Fruit fly (Drosophila melanogaster) whole organism, embryonic: ENCODE results near the gene CG42486.

Experiments used
- CG1024 ChIP-seq: fragments of 200-800 bp; sonication (Bioruptor generic); IDR thresholded peaks from 2 replicates; pipeline ENCODE4 v1.3.6; 2022; ENCODE audit warnings: missing biosample characterization, missing genetic modification characterization
- CG10267 ChIP-seq: fragments of 200-800 bp; sonication (Bioruptor generic); optimal IDR thresholded peaks from 2 replicates; lab custom pipeline; 2018; ENCODE audit warnings: missing biosample characterization, mild to moderate bottlenecking, missing genetic modification characterization, moderate library complexity
- CG11456 ChIP-seq: fragments of 200-800 bp; sonication (Bioruptor generic); IDR thresholded peaks from 3 replicates; pipeline ENCODE4 v1.3.6; 2022; ENCODE audit warnings: missing biosample characterization, missing genetic modification characterization
- CG12071 ChIP-seq: fragments of 200-800 bp; sonication (Bioruptor generic); optimal IDR thresholded peaks from 3 replicates; lab custom pipeline; 2018; ENCODE audit warnings: missing biosample characterization, mild to moderate bottlenecking, missing genetic modification characterization
- CG12236 ChIP-seq: fragments of 200-800 bp; sonication (Bioruptor generic); optimal IDR thresholded peaks from 2 replicates; lab custom pipeline; 2016; ENCODE audit warnings: missing biosample characterization, missing genetic modification characterization
- CG12391 ChIP-seq: fragments of 200-800 bp; sonication (Bioruptor generic); optimal IDR thresholded peaks from 3 replicates; lab custom pipeline; 2018; ENCODE audit warnings: missing biosample characterization, mild to moderate bottlenecking, missing genetic modification characterization, moderate library complexity
- CG12769 ChIP-seq: fragments of 200-800 bp; sonication (Bioruptor generic); optimal IDR thresholded peaks from 2 replicates; lab custom pipeline; 2019; ENCODE audit warnings: missing biosample characterization, mild to moderate bottlenecking, missing genetic modification characterization, moderate library complexity
- CG13123 ChIP-seq: fragments of 200-800 bp; sonication (Bioruptor generic); optimal IDR thresholded peaks from 2 replicates; lab custom pipeline; 2016; ENCODE audit warnings: missing biosample characterization, missing genetic modification characterization
- CG13775 ChIP-seq: fragments of 200-800 bp; sonication (Bioruptor generic); optimal IDR thresholded peaks from 3 replicates; lab custom pipeline; 2017; ENCODE audit warnings: missing biosample characterization, mild to moderate bottlenecking, missing genetic modification characterization
- CG17829 ChIP-seq: fragments of 200-800 bp; optimal IDR thresholded peaks from 2 replicates; lab custom pipeline; 2019; ENCODE audit warnings: missing biosample characterization, mild to moderate bottlenecking, missing genetic modification characterization, moderate library complexity
- CG2199 ChIP-seq: fragments of 200-800 bp; sonication (Bioruptor generic); IDR thresholded peaks from 3 replicates; pipeline ENCODE4 v1.3.6; 2022; ENCODE audit warnings: missing biosample characterization, missing genetic modification characterization
- CG2712 ChIP-seq: fragments of 200-800 bp; optimal IDR thresholded peaks from 3 replicates; lab custom pipeline; 2019; ENCODE audit warnings: missing biosample characterization, mild to moderate bottlenecking, missing genetic modification characterization, moderate library complexity
- CG31224 ChIP-seq: fragments of 200-800 bp; sonication (Bioruptor generic); IDR thresholded peaks from 2 replicates; pipeline ENCODE4 v1.3.6; 2022; ENCODE audit warnings: missing biosample characterization, missing genetic modification characterization
- CG31441 ChIP-seq: fragments of 200-800 bp; sonication (Bioruptor generic); IDR thresholded peaks from 2 replicates; pipeline ENCODE4 v1.3.6; 2022; ENCODE audit warnings: missing biosample characterization, missing genetic modification characterization
- CG33213 ChIP-seq: fragments of 200-800 bp; sonication (Bioruptor generic); optimal IDR thresholded peaks from 3 replicates; lab custom pipeline; 2016; ENCODE audit warnings: missing biosample characterization, missing genetic modification characterization
- CG3995 ChIP-seq: fragments of 200-800 bp; sonication (Bioruptor generic); optimal IDR thresholded peaks from 3 replicates; lab custom pipeline; 2016; ENCODE audit warnings: missing biosample characterization, missing genetic modification characterization
- CG4707 ChIP-seq: fragments of 200-800 bp; sonication (Bioruptor generic); optimal IDR thresholded peaks from 2 replicates; lab custom pipeline; 2018; ENCODE audit warnings: missing biosample characterization, mild to moderate bottlenecking, missing genetic modification characterization, moderate library complexity
- CG4854 ChIP-seq: fragments of 200-800 bp; sonication (Bioruptor generic); optimal IDR thresholded peaks from 2 replicates; lab custom pipeline; 2016; ENCODE audit warnings: missing biosample characterization, missing genetic modification characterization, inconsistent platforms
- CG5245 ChIP-seq: fragments of 200-800 bp; sonication (Bioruptor generic); optimal IDR thresholded peaks from 3 replicates; lab custom pipeline; 2016; ENCODE audit warnings: missing biosample characterization, missing genetic modification characterization
- CG6813 ChIP-seq: fragments of 200-800 bp; sonication (Bioruptor generic); optimal IDR thresholded peaks from 2 replicates; lab custom pipeline; 2017; ENCODE audit warnings: missing biosample characterization, missing genetic modification characterization, mild to moderate bottlenecking, moderate library complexity, missing genetic modification reagents
- CG9727 ChIP-seq: fragments of 200-800 bp; sonication (Bioruptor generic); optimal IDR thresholded peaks from 3 replicates; lab custom pipeline; 2017; ENCODE audit warnings: missing biosample characterization, mild to moderate bottlenecking, missing genetic modification characterization
- CG9876 ChIP-seq: fragments of 200-800 bp; sonication (Bioruptor generic); optimal IDR thresholded peaks from 2 replicates; lab custom pipeline; 2016; ENCODE audit warnings: missing biosample characterization, missing genetic modification characterization
- Fer2 ChIP-seq: fragments of 200-800 bp; sonication (Bioruptor generic); optimal IDR thresholded peaks from 2 replicates; lab custom pipeline; 2018; ENCODE audit warnings: missing biosample characterization, mild to moderate bottlenecking, missing genetic modification characterization, moderate library complexity
- Hr78 ChIP-seq, 2 experiments: fragments of 200-800 bp in 1 of 2; fragments of >200 bp in 1 of 2; sonication (Bioruptor generic) in 1 of 2; optimal IDR thresholded peaks; 2 replicates each; lab custom pipeline; 2017 to 2019; ENCODE audit warnings: missing biosample characterization in 2 of 2, missing genetic modification characterization in 2 of 2, mild to moderate bottlenecking in 1 of 2, moderate library complexity in 1 of 2
- Max ChIP-seq: fragments of 200-800 bp; sonication (Bioruptor generic); optimal IDR thresholded peaks from 2 replicates; lab custom pipeline; 2016; ENCODE audit warnings: missing biosample characterization, mild to moderate bottlenecking, missing genetic modification characterization
- Nf-YB ChIP-seq: fragments of 200-800 bp; sonication (Bioruptor generic); optimal IDR thresholded peaks from 3 replicates; lab custom pipeline; 2019; ENCODE audit warnings: missing biosample characterization, mild to moderate bottlenecking, missing genetic modification characterization, moderate library complexity
- Scr ChIP-seq: fragments of 200-800 bp; sonication (Bioruptor generic); IDR thresholded peaks from 2 replicates; pipeline ENCODE4 v1.3.6; 2022; ENCODE audit warnings: missing biosample characterization, missing genetic modification characterization; ENCODE audit not compliant: partially characterized antibody
- Sry-β ChIP-seq: fragments of 200-800 bp; sonication (Bioruptor generic); optimal IDR thresholded peaks from 2 replicates; lab custom pipeline; 2018; ENCODE audit warnings: missing biosample characterization, mild to moderate bottlenecking, missing genetic modification characterization, moderate library complexity
- Xbp1 ChIP-seq: fragments of 200-800 bp; sonication (Bioruptor generic); optimal IDR thresholded peaks from 3 replicates; lab custom pipeline; 2016; ENCODE audit warnings: missing biosample characterization, mild to moderate bottlenecking, missing genetic modification characterization
- YL-1 ChIP-seq: fragments of 200-800 bp; sonication (Bioruptor generic); optimal IDR thresholded peaks from 3 replicates; lab custom pipeline; 2017; ENCODE audit warnings: missing biosample characterization, mild to moderate bottlenecking, missing genetic modification characterization
- al ChIP-seq: fragments of 200-800 bp; sonication (Bioruptor generic); IDR thresholded peaks from 2 replicates; pipeline ENCODE4 v1.3.6; 2022; ENCODE audit warnings: missing biosample characterization, missing genetic modification characterization
- bab2 ChIP-seq: fragments of 200-800 bp; sonication (Bioruptor generic); optimal IDR thresholded peaks from 2 replicates; lab custom pipeline; 2016; ENCODE audit warnings: missing biosample characterization, missing genetic modification characterization
- br ChIP-seq: fragments of >200 bp; optimal IDR thresholded peaks from 2 replicates; lab custom pipeline; 2017
- chinmo ChIP-seq: fragments of 200-800 bp; sonication (Bioruptor generic); IDR thresholded peaks from 4 replicates; pipeline ENCODE4 v1.3.6; 2022; ENCODE audit warnings: missing biosample characterization, missing genetic modification characterization; ENCODE audit not compliant: partially characterized antibody
- dan ChIP-seq: fragments of 200-800 bp; sonication (Bioruptor generic); IDR thresholded peaks from 2 replicates; pipeline ENCODE4 v1.3.6; 2022; ENCODE audit warnings: missing biosample characterization, missing genetic modification characterization
- dimm ChIP-seq: fragments of 200-800 bp; sonication (Bioruptor generic); IDR thresholded peaks from 2 replicates; pipeline ENCODE4 v1.3.6; 2022; ENCODE audit warnings: missing biosample characterization, missing genetic modification characterization
- esg ChIP-seq: fragments of 200-800 bp; sonication (Bioruptor generic); conservative IDR thresholded peaks from 2 replicates; pipeline ENCODE4 v1.3.6; 2022; ENCODE audit warnings: missing biosample characterization, missing genetic modification characterization
- ewg ChIP-seq: fragments of 200-800 bp; sonication (Bioruptor generic); optimal IDR thresholded peaks from 3 replicates; lab custom pipeline; 2017; ENCODE audit warnings: mild to moderate bottlenecking, missing biosample characterization, missing genetic modification reagents, missing genetic modification characterization
- grau ChIP-seq: fragments of 200-800 bp; optimal IDR thresholded peaks from 3 replicates; lab custom pipeline; 2019; ENCODE audit warnings: missing biosample characterization, mild to moderate bottlenecking, missing genetic modification characterization, moderate library complexity
- knrl ChIP-seq: fragments of 200-800 bp; sonication (Bioruptor generic); IDR thresholded peaks from 3 replicates; pipeline ENCODE4 v1.3.6; 2022; ENCODE audit warnings: missing biosample characterization, missing genetic modification characterization; ENCODE audit not compliant: partially characterized antibody
- lbe ChIP-seq: fragments of 200-800 bp; sonication (Bioruptor generic); optimal IDR thresholded peaks from 2 replicates; lab custom pipeline; 2016; ENCODE audit warnings: missing biosample characterization, mild to moderate bottlenecking, missing genetic modification characterization
- ranshi ChIP-seq: fragments of 200-800 bp; sonication (Bioruptor generic); IDR thresholded peaks from 2 replicates; pipeline ENCODE4 v1.3.6; 2022; ENCODE audit warnings: missing biosample characterization, missing genetic modification characterization
- rib ChIP-seq: fragments of 200-800 bp; sonication (Bioruptor generic); IDR thresholded peaks from 2 replicates; pipeline ENCODE4 v1.3.6; 2022; ENCODE audit warnings: missing biosample characterization, missing genetic modification characterization
- run ChIP-seq: fragments of 200-800 bp; sonication (Bioruptor generic); optimal IDR thresholded peaks from 3 replicates; lab custom pipeline; 2018; ENCODE audit warnings: missing biosample characterization, mild to moderate bottlenecking, missing genetic modification characterization
- salm ChIP-seq: fragments of 200-800 bp; sonication (Bioruptor generic); optimal IDR thresholded peaks from 2 replicates; lab custom pipeline; 2018; ENCODE audit warnings: missing biosample characterization, mild to moderate bottlenecking, missing genetic modification characterization
- sens ChIP-seq: fragments of 200-800 bp; sonication (Bioruptor generic); peaks from one replicate; lab custom pipeline; 2016; ENCODE audit warnings: missing biosample characterization, missing genetic modification characterization
- sob ChIP-seq: fragments of 200-800 bp; sonication (Bioruptor generic); IDR thresholded peaks from 2 replicates; pipeline ENCODE4 v1.3.6; 2022; ENCODE audit warnings: missing biosample characterization, missing genetic modification characterization
- tin ChIP-seq: fragments of 200-800 bp; sonication (Bioruptor generic); optimal IDR thresholded peaks from 3 replicates; lab custom pipeline; 2016; ENCODE audit warnings: missing biosample characterization, missing genetic modification characterization
- toy ChIP-seq: fragments of 200-800 bp; sonication (Bioruptor generic); IDR thresholded peaks from 2 replicates; pipeline ENCODE4 v1.3.6; 2022; ENCODE audit warnings: missing biosample characterization, missing genetic modification characterization
- trem ChIP-seq: fragments of 200-800 bp; optimal IDR thresholded peaks from 3 replicates; lab custom pipeline; 2019; ENCODE audit warnings: missing biosample characterization, mild to moderate bottlenecking, missing genetic modification characterization, moderate library complexity
- unc-4 ChIP-seq: fragments of 200-800 bp; sonication (Bioruptor generic); IDR thresholded peaks from 2 replicates; pipeline ENCODE4 v1.3.6; 2022; ENCODE audit warnings: missing biosample characterization, missing genetic modification characterization; ENCODE audit not compliant: partially characterized antibody
- unpg ChIP-seq: fragments of 200-800 bp; sonication (Bioruptor generic); optimal IDR thresholded peaks from 3 replicates; lab custom pipeline; 2018; ENCODE audit warnings: missing biosample characterization, mild to moderate bottlenecking, missing genetic modification characterization, moderate library complexity

Gene CG42486

dm6 chr2L:11813665-11814087 is 29.3 kb upstream of the CG42486 start, which contains the start of gene CycY (continued):
- peak; percentile 40 for TF ChIP-seq YL-1 (GFP tag; lab: Kevin White, UChicago)
- peak; percentile 73 for TF ChIP-seq CG10267 (tag; lab: Kevin White, UChicago)
- peak; percentile 80 for TF ChIP-seq sens (GFP tag; lab: Kevin White, UChicago)
- no peak for TF ChIP-seq CG12071 (GFP tag; lab: Kevin White, UChicago)
- TF ChIP-seq Nf-YB (GFP tag; lab: Kevin White, UChicago), result no peak
- TF ChIP-seq esg (GFP tag; lab: Robert Waterston, UW), result no peak
- TF ChIP-seq grau (tag; lab: Kevin White, UChicago), result peak; percentile 24
- TF ChIP-seq CG2199 (GFP tag; lab: Robert Waterston, UW), result no peak
- TF ChIP-seq run (tag; lab: Kevin White, UChicago), result no peak
- TF ChIP-seq CG12236 (GFP tag; lab: Kevin White, UChicago), result no peak
- peak; percentile 71 for TF ChIP-seq unc-4 (GFP tag; lab: Robert Waterston, UW)
- no peak for TF ChIP-seq CG4707 (GFP tag; lab: Kevin White, UChicago)
- peak; percentile 80 for TF ChIP-seq CG12391
- TF ChIP-seq trem (tag; lab: Kevin White, UChicago), result peak; percentile 69
- TF ChIP-seq CG9876 (GFP tag; lab: Kevin White, UChicago), result no peak
- TF ChIP-seq rib (GFP tag; lab: Robert Waterston, UW), result no peak
- no peak for TF ChIP-seq toy (GFP tag; lab: Robert Waterston, UW)
- TF ChIP-seq ewg, result no peak
- peak; percentile 21 for TF ChIP-seq CG13775 (GFP tag; lab: Kevin White, UChicago)
- peak; percentile 36 for TF ChIP-seq CG17829 (tag; lab: Kevin White, UChicago)
- TF ChIP-seq tin (GFP tag; lab: Kevin White, UChicago), result no peak
- peak; percentile 79 for TF ChIP-seq Scr (GFP tag; lab: Robert Waterston, UW)
- TF ChIP-seq CG5245 (GFP tag; lab: Kevin White, UChicago), result peak; percentile 6
- peak; percentile 34 for TF ChIP-seq Xbp1 (GFP tag; lab: Kevin White, UChicago)
- peak; percentile 27 for TF ChIP-seq CG9727
- TF ChIP-seq CG11456 (GFP tag; lab: Robert Waterston, UW), result no peak
- TF ChIP-seq Fer2, result no peak
- no peak for TF ChIP-seq CG1024
- TF ChIP-seq CG3995 (GFP tag; lab: Kevin White, UChicago), result no peak
- TF ChIP-seq knrl (GFP tag; lab: Robert Waterston, UW), result peak; percentile 65
- no peak for TF ChIP-seq CG31224 (GFP tag; lab: Robert Waterston, UW)
- no peak for TF ChIP-seq br (lab: Kevin White, UChicago)
- no peak for TF ChIP-seq lbe (GFP tag; lab: Kevin White, UChicago)
- no peak for TF ChIP-seq chinmo
- no peak for TF ChIP-seq al
- TF ChIP-seq sob (GFP tag; lab: Robert Waterston, UW), result no peak
- no peak for TF ChIP-seq Sry-β
- TF ChIP-seq CG2712 (tag; lab: Kevin White, UChicago), result peak; percentile 67
- TF ChIP-seq unpg (GFP tag; lab: Kevin White, UChicago), result peak; percentile 8
- TF ChIP-seq CG13123 (GFP tag; lab: Kevin White, UChicago), result no peak
- TF ChIP-seq bab2 (GFP tag; lab: Kevin White, UChicago), result no peak
- TF ChIP-seq Hr78 (GFP tag; optimal IDR thresholded peaks at IDR 0.05; lab: Kevin White, UChicago), result no peak
- TF ChIP-seq CG33213 (GFP tag; lab: Kevin White, UChicago), result no peak
- peak; percentile 36 for TF ChIP-seq Max (GFP tag; lab: Kevin White, UChicago)
- TF ChIP-seq CG12769, result no peak
- TF ChIP-seq dimm (GFP tag; lab: Robert Waterston, UW), result no peak
- no peak for TF ChIP-seq salm (tag; lab: Kevin White, UChicago)
- TF ChIP-seq dan (GFP tag; lab: Robert Waterston, UW), result no peak
- TF ChIP-seq ranshi (GFP tag; lab: Robert Waterston, UW), result no peak
- peak; percentile 38; the same call in 1 of the 2 replicates for TF ChIP-seq CG31441 (GFP tag; lab: Robert Waterston, UW)
- TF ChIP-seq CG4854 (GFP tag; lab: Kevin White, UChicago), result no peak
- TF ChIP-seq CG6813 (GFP tag; lab: Kevin White, UChicago), result no peak
